Worm (Caenorhabditis elegans): ENCODE data around the gene atf-4.

- no peak for TF ChIP-seq unc-120 (tag; optimal IDR thresholded peaks at IDR 0.05; ENCODE audit: poor library complexity, severe bottlenecking)
- no peak for TF ChIP-seq unc-62 (GFP tag; optimal IDR thresholded peaks at IDR 0.05)
- TF ChIP-seq ceh-39 (tag; optimal IDR thresholded peaks at IDR 0.05) = no peak
- no peak for TF ChIP-seq lsy-2 (tag; optimal IDR thresholded peaks at IDR 0.05)
- no peak for TF ChIP-seq blmp-1 (tag; optimal IDR thresholded peaks at IDR 0.05)
- TF ChIP-seq sem-2 (GFP tag; optimal IDR thresholded peaks at IDR 0.05) = no peak
- no peak for TF ChIP-seq nhr-12 (tag; optimal IDR thresholded peaks at IDR 0.05)
- TF ChIP-seq snpc-4 (tag; optimal IDR thresholded peaks at IDR 0.05) = no peak
- no peak for TF ChIP-seq ces-1 (GFP tag; optimal IDR thresholded peaks at IDR 0.05)
- no peak for TF ChIP-seq nhr-2 (tag; optimal IDR thresholded peaks at IDR 0.05)
These were observed 16.4 kb downstream of the atf-4 start for ce11 chrX:14794170-14794569.

All from whole organism, mixed stage, embryonic.